Worm (Caenorhabditis elegans): ENCODE results near the gene ZK1240.8.

- no peak for TF ChIP-seq unc-62 (GFP tag; optimal IDR thresholded peaks at IDR 0.05)
- TF ChIP-seq lin-13 (GFP tag; optimal IDR thresholded peaks at IDR 0.05): peak; percentile 42
- no peak for TF ChIP-seq snpc-4 (tag; optimal IDR thresholded peaks at IDR 0.05)
- no peak for TF ChIP-seq ceh-16 (tag; optimal IDR thresholded peaks at IDR 0.05)
- no peak for TF ChIP-seq nhr-237 (tag; optimal IDR thresholded peaks at IDR 0.05)
- peak; percentile 62 for TF ChIP-seq unc-55 (GFP tag; optimal IDR thresholded peaks at IDR 0.05)
- no peak for TF ChIP-seq ama-1 (optimal IDR thresholded peaks at IDR 0.05)
- no peak for TF ChIP-seq ztf-11 (tag; optimal IDR thresholded peaks at IDR 0.05)
- TF ChIP-seq unc-39 (tag; optimal IDR thresholded peaks at IDR 0.05): no peak
- TF ChIP-seq ceh-82 (tag; optimal IDR thresholded peaks at IDR 0.05): no peak
- no peak for TF ChIP-seq fos-1 (tag; optimal IDR thresholded peaks at IDR 0.05)
- no peak for TF ChIP-seq ZK546.5 (tag; optimal IDR thresholded peaks at IDR 0.05)
- TF ChIP-seq mdl-1 (tag; optimal IDR thresholded peaks at IDR 0.05): no peak
These were observed 13.2 kb upstream of the ZK1240.8 start, which contains the start of gene F43C11.6 for ce11 chrII:2342004-2342479.

Measured in whole organism, L2 larva.